Fruit fly (Drosophila melanogaster) whole organism, wandering third instar larva: ENCODE measurements around the gene CG31406.

Experiments
- Abd-B ChIP-seq: fragments of >200 bp; optimal IDR thresholded peaks from 2 replicates; lab custom pipeline; 2017; ENCODE audit warnings: missing biosample characterization, missing genetic modification characterization
- CG32264 ChIP-seq: fragments of 200-800 bp; sonication (Bioruptor generic); optimal IDR thresholded peaks from 2 replicates; lab custom pipeline; 2016; ENCODE audit warnings: missing biosample characterization, missing genetic modification characterization
- CG9705 ChIP-seq: fragments of 200-800 bp; sonication (Bioruptor generic); optimal IDR thresholded peaks from 2 replicates; lab custom pipeline; 2018; ENCODE audit warnings: missing biosample characterization, mild to moderate bottlenecking, missing genetic modification characterization
- CrebA ChIP-seq: fragments of 200-800 bp; sonication (Bioruptor generic); optimal IDR thresholded peaks from 2 replicates; lab custom pipeline; 2016; ENCODE audit warnings: missing biosample characterization, mild to moderate bottlenecking, missing genetic modification characterization, borderline replicate concordance
- Dfd ChIP-seq: fragments of >200 bp; optimal IDR thresholded peaks from 2 replicates; lab custom pipeline; 2017; ENCODE audit warnings: missing biosample characterization, missing genetic modification characterization
- Dif ChIP-seq: fragments of 200-275, 200-300 bp; sonication (Bioruptor generic); optimal IDR thresholded peaks from 2 replicates; lab custom pipeline; 2018; ENCODE audit warnings: missing biosample characterization, missing genetic modification characterization; ENCODE audit not compliant: partially characterized antibody
- GATAd ChIP-seq: sonication (Bioruptor generic); optimal IDR thresholded peaks from 2 replicates; lab custom pipeline; 2016; ENCODE audit warnings: missing biosample characterization, missing genetic modification characterization
- HLH106 ChIP-seq: fragments of 200-800 bp; optimal IDR thresholded peaks from 3 replicates; lab custom pipeline; 2019; ENCODE audit warnings: missing biosample characterization, mild to moderate bottlenecking, missing genetic modification characterization, moderate library complexity
- Hnf4 ChIP-seq: fragments of 200-800 bp; sonication (Bioruptor generic); optimal IDR thresholded peaks from 2 replicates; lab custom pipeline; 2016; ENCODE audit warnings: missing biosample characterization, mild to moderate bottlenecking, missing genetic modification characterization
- Hr78 ChIP-seq: fragments of >200 bp; optimal IDR thresholded peaks from 2 replicates; lab custom pipeline; 2017; ENCODE audit warnings: missing biosample characterization, missing genetic modification characterization
- Hr83 ChIP-seq: fragments of 200-300 bp; sonication (Bioruptor generic); optimal IDR thresholded peaks from 2 replicates; lab custom pipeline; 2016; ENCODE audit warnings: missing biosample characterization, mild to moderate bottlenecking, missing genetic modification characterization, moderate library complexity; ENCODE audit not compliant: poor library complexity, severe bottlenecking
- Jra ChIP-seq: sonication (Bioruptor generic); optimal IDR thresholded peaks from 2 replicates; lab custom pipeline; 2016; ENCODE audit warnings: missing biosample characterization, missing genetic modification characterization
- Mio ChIP-seq: sonication (Bioruptor generic); optimal IDR thresholded peaks from 2 replicates; lab custom pipeline; 2016; ENCODE audit warnings: missing biosample characterization, missing genetic modification characterization
- Myc ChIP-seq: fragments of >200 bp; optimal IDR thresholded peaks from 2 replicates; lab custom pipeline; 2017
- N ChIP-seq: fragments of >200 bp; optimal IDR thresholded peaks from 2 replicates; lab custom pipeline; 2018; ENCODE audit warnings: missing biosample characterization, missing external identifiers, missing genetic modification characterization
- OdsH ChIP-seq: fragments of 200-800 bp; sonication (Bioruptor generic); optimal IDR thresholded peaks from 2 replicates; lab custom pipeline; 2016; ENCODE audit warnings: missing biosample characterization, mild to moderate bottlenecking, missing genetic modification characterization
- Rel ChIP-seq, 2 experiments: fragments of 200-800 bp; sonication (Bioruptor generic) in 1 of 2; optimal IDR thresholded peaks; 2 replicates in 1 of 2; 3 replicates in 1 of 2; lab custom pipeline; 2016 to 2019; ENCODE audit warnings: mild to moderate bottlenecking in 2 of 2, missing biosample characterization in 2 of 2, missing genetic modification characterization in 2 of 2, moderate library complexity in 1 of 2
- Sp1 ChIP-seq: fragments of 200-800 bp; sonication (Bioruptor generic); optimal IDR thresholded peaks from 3 replicates; lab custom pipeline; 2019; ENCODE audit warnings: missing biosample characterization, mild to moderate bottlenecking, missing genetic modification characterization, moderate library complexity
- Vsx2 ChIP-seq: fragments of 200-300, 225-300 bp; sonication (Bioruptor generic); optimal IDR thresholded peaks from 2 replicates; lab custom pipeline; 2018; ENCODE audit warnings: missing biosample characterization, missing genetic modification characterization; ENCODE audit not compliant: partially characterized antibody
- br ChIP-seq: fragments of 200-800 bp; sonication (Bioruptor generic); optimal IDR thresholded peaks from 2 replicates; lab custom pipeline; 2016; ENCODE audit warnings: missing biosample characterization, missing genetic modification characterization
- brk ChIP-seq: fragments of 200-800 bp; sonication (Bioruptor generic); optimal IDR thresholded peaks from 2 replicates; lab custom pipeline; 2016; ENCODE audit warnings: missing biosample characterization, mild to moderate bottlenecking, missing genetic modification characterization
- dl ChIP-seq, 2 experiments: fragments of 175-275, 200-275 bp in 1 of 2; fragments of 200-275 bp in 1 of 2; sonication (Bioruptor generic); optimal IDR thresholded peaks; lab custom pipeline; 2018; ENCODE audit warnings: mild to moderate bottlenecking in 2 of 2, missing biosample characterization in 2 of 2, missing genetic modification characterization in 2 of 2, moderate library complexity in 2 of 2; ENCODE audit not compliant: partially characterized antibody in 2 of 2, insufficient read depth in 1 of 2
- dmrt93B ChIP-seq: fragments of 200-800 bp; sonication (Bioruptor generic); optimal IDR thresholded peaks from 2 replicates; lab custom pipeline; 2018; ENCODE audit warnings: missing biosample characterization, mild to moderate bottlenecking, missing genetic modification characterization
- dsf ChIP-seq: sonication (Bioruptor generic); optimal IDR thresholded peaks from 2 replicates; lab custom pipeline; 2016; ENCODE audit warnings: missing biosample characterization, missing genetic modification characterization, borderline replicate concordance
- ey ChIP-seq: fragments of 200-800 bp; sonication (Bioruptor generic); optimal IDR thresholded peaks from 2 replicates; lab custom pipeline; 2016; ENCODE audit warnings: missing biosample characterization, missing genetic modification characterization
- foxo ChIP-seq, 2 experiments: fragments of 200-800 bp; sonication (Bioruptor generic); optimal IDR thresholded peaks; 2 replicates in 1 of 2; 3 replicates in 1 of 2; lab custom pipeline; 2016 to 2017; ENCODE audit warnings: missing biosample characterization in 2 of 2, missing genetic modification characterization in 2 of 2
- fru ChIP-seq: fragments of 200-800 bp; sonication (Bioruptor generic); optimal IDR thresholded peaks from 3 replicates; lab custom pipeline; 2016; ENCODE audit warnings: missing biosample characterization, mild to moderate bottlenecking, missing genetic modification characterization
- h ChIP-seq: fragments of 200-800 bp; sonication (Bioruptor generic); optimal IDR thresholded peaks from 3 replicates; lab custom pipeline; 2016; ENCODE audit warnings: missing biosample characterization, mild to moderate bottlenecking, missing genetic modification characterization
- jim ChIP-seq: fragments of 175-275, 200-325 bp; sonication (Bioruptor generic); optimal IDR thresholded peaks from 2 replicates; lab custom pipeline; 2016; ENCODE audit warnings: missing biosample characterization, mild to moderate bottlenecking, missing genetic modification characterization
- lola ChIP-seq: fragments of >200 bp; optimal IDR thresholded peaks from 2 replicates; lab custom pipeline; 2017; ENCODE audit warnings: missing biosample characterization, missing genetic modification characterization
- pan ChIP-seq: fragments of >200 bp; optimal IDR thresholded peaks from 2 replicates; lab custom pipeline; 2017
- psq ChIP-seq: fragments of 200-800 bp; sonication (Bioruptor generic); optimal IDR thresholded peaks from 3 replicates; lab custom pipeline; 2017; ENCODE audit warnings: missing biosample characterization, mild to moderate bottlenecking, missing genetic modification characterization, moderate library complexity
- rgr ChIP-seq: fragments of 200-800 bp; sonication (Bioruptor generic); optimal IDR thresholded peaks from 3 replicates; lab custom pipeline; 2016; ENCODE audit warnings: missing biosample characterization, mild to moderate bottlenecking, missing genetic modification characterization
- sage ChIP-seq: fragments of 200-800 bp; sonication (Bioruptor generic); optimal IDR thresholded peaks from 2 replicates; lab custom pipeline; 2016; ENCODE audit warnings: missing biosample characterization, mild to moderate bottlenecking, missing genetic modification characterization
- sv ChIP-seq: fragments of 200-800 bp; sonication (Bioruptor generic); optimal IDR thresholded peaks from 3 replicates; lab custom pipeline; 2016; ENCODE audit warnings: missing biosample characterization, missing genetic modification characterization
- tai ChIP-seq: sonication (Bioruptor generic); optimal IDR thresholded peaks from 2 replicates; lab custom pipeline; 2016; ENCODE audit warnings: missing biosample characterization, missing genetic modification characterization
- usp ChIP-seq: fragments of >200 bp; optimal IDR thresholded peaks from 2 replicates; lab custom pipeline; 2017; ENCODE audit warnings: missing biosample characterization, missing genetic modification characterization
- woc ChIP-seq: sonication (Bioruptor generic); optimal IDR thresholded peaks from 2 replicates; lab custom pipeline; 2016; ENCODE audit warnings: missing biosample characterization, mild to moderate bottlenecking, missing genetic modification characterization

CG31406 gene

DNA sequence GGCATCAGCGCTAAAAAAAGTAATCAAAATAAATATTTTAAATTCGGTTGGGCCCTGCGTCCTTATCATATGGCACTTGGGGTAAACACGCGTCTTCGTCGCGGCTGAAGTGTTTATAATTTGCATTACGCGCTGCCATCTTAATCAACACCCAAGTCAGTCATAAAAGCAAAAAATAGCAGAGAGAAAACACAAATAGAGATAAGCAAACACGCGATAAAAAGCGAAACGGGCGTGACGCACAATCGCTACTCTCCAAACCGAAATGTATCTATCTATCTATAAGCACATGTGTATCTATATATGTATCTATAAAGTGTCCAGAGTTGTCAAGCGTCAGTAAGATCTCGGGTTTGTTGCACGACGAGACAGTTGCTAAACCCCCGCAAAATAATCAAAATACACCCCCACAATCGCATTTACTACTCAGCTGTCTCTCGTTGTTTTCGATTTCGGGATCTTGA, 42.4 kb downstream of the CG31406 start:
- peak; percentile 56 for TF ChIP-seq rgr
- peak; percentile 73 for TF ChIP-seq br (GFP tag; lab: Kevin White, UChicago)
- TF ChIP-seq CrebA = peak; percentile 45
- TF ChIP-seq lola (GFP tag; lab: Kevin White, UChicago) = no peak
- no peak for TF ChIP-seq Myc
- peak; percentile 53 for TF ChIP-seq Jra (GFP tag; lab: Kevin White, UChicago)
- TF ChIP-seq brk (GFP tag; lab: Kevin White, UChicago) = peak; percentile 67
- peak; percentile 71 for TF ChIP-seq sage
- TF ChIP-seq Rel (GFP tag; optimal IDR thresholded peaks at IDR 0.05; lab: Kevin White, UChicago) = peak; percentile 42
- peak; percentile 78 for TF ChIP-seq Rel (tag; optimal IDR thresholded peaks at IDR 0.05; lab: Kevin White, UChicago)
- no peak for TF ChIP-seq GATAd
- no peak for TF ChIP-seq Hr78 (GFP tag; lab: Kevin White, UChicago)
- peak; percentile 39 for TF ChIP-seq fru (GFP tag; lab: Kevin White, UChicago)
- TF ChIP-seq dmrt93B (GFP tag; lab: Kevin White, UChicago) = no peak
- TF ChIP-seq pan (lab: Kevin White, UChicago) = no peak
- TF ChIP-seq woc (GFP tag; lab: Kevin White, UChicago) = no peak
- no peak for TF ChIP-seq Dfd (GFP tag; lab: Kevin White, UChicago)
- no peak for TF ChIP-seq N (GFP tag; lab: Kevin White, UChicago)
- no peak for TF ChIP-seq dsf (GFP tag; lab: Kevin White, UChicago)
- no peak for TF ChIP-seq Abd-B (GFP tag; lab: Kevin White, UChicago)
- peak; percentile 28 for TF ChIP-seq Sp1 (GFP tag; lab: Kevin White, UChicago)
- TF ChIP-seq sv (GFP tag; lab: Kevin White, UChicago) = no peak
- peak; percentile 87 for TF ChIP-seq h (GFP tag; lab: Kevin White, UChicago)
- peak; percentile 32 for TF ChIP-seq CG9705
- no peak for TF ChIP-seq usp (GFP tag; lab: Kevin White, UChicago)
- TF ChIP-seq dl (GFP tag; optimal IDR thresholded peaks at IDR 0.05; lab: Kevin White, UChicago; ENCODE audit: insufficient read depth in 1 of 2, partially characterized antibody in 2 of 2) = no peak
- peak; percentile 64 for TF ChIP-seq Hnf4 (GFP tag; lab: Kevin White, UChicago)
- peak; percentile 23 for TF ChIP-seq HLH106 (tag; lab: Kevin White, UChicago)
- TF ChIP-seq Mio = no peak
- peak; percentile 7 for TF ChIP-seq ey
- no peak for TF ChIP-seq Vsx2
- TF ChIP-seq OdsH = peak; percentile 58
- peak in 1 of 2 experiments; percentile 34 for TF ChIP-seq foxo (GFP tag; optimal IDR thresholded peaks at IDR 0.05; lab: Kevin White, UChicago)
- peak; percentile 36 for TF ChIP-seq psq (GFP tag; lab: Kevin White, UChicago)
- no peak for TF ChIP-seq Dif (GFP tag; lab: Kevin White, UChicago)
- TF ChIP-seq CG32264 = peak; percentile 55
- TF ChIP-seq Hr83 (GFP tag; lab: Kevin White, UChicago) = peak; percentile 88
- peak; percentile 49 for TF ChIP-seq tai (GFP tag; lab: Kevin White, UChicago)
- TF ChIP-seq jim (GFP tag; lab: Kevin White, UChicago) = no peak
- TF ChIP-seq, all 38 proteins: peak for 20

DNA sequence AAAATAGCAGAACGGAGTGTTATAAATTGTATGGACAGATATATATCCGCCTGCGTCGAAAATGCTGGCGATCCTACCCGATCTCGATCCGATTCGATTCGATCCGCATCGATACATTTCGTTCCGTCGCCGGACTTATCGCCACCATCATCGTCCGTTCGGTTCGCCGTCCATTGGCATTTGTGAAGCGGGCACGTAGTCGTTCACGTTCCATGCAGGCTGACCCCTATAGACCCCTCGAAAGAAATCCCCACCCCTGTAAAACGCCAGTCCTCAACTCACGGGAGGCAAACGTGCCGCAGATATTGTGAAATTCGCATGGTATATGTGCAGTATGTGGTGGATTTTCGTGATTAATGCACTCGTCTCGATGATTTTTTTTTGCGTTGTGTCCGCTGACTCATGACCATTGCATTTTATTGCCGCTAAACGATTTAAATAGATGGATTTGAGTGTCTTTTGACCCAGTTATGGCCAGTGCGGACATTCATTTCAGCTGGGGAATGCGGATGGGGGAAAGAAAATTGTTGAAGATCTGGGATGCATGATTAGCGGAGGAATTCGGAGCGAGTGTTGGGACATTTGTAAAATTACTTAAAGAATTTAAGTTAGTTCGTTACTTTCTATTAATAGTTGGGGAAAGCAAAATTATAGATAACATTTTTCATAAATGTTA, 43.4 kb downstream of the CG31406 start:
- no peak for TF ChIP-seq Hnf4 (GFP tag; lab: Kevin White, UChicago)
- no peak for TF ChIP-seq sv (GFP tag; lab: Kevin White, UChicago)
- TF ChIP-seq br (GFP tag; lab: Kevin White, UChicago) = peak; percentile 42
- peak; percentile 6 for TF ChIP-seq Sp1 (GFP tag; lab: Kevin White, UChicago)
- TF ChIP-seq Rel (GFP tag; optimal IDR thresholded peaks at IDR 0.05; lab: Kevin White, UChicago) = no peak
- TF ChIP-seq Rel (tag; optimal IDR thresholded peaks at IDR 0.05; lab: Kevin White, UChicago) = peak; percentile 97
- TF ChIP-seq h (GFP tag; lab: Kevin White, UChicago) = peak; percentile 14
- TF ChIP-seq, all 38 proteins: peak for 4
